Fruit fly (Drosophila melanogaster): ENCODE measurements around the gene CG13305.

Gene CG13305

DNA sequence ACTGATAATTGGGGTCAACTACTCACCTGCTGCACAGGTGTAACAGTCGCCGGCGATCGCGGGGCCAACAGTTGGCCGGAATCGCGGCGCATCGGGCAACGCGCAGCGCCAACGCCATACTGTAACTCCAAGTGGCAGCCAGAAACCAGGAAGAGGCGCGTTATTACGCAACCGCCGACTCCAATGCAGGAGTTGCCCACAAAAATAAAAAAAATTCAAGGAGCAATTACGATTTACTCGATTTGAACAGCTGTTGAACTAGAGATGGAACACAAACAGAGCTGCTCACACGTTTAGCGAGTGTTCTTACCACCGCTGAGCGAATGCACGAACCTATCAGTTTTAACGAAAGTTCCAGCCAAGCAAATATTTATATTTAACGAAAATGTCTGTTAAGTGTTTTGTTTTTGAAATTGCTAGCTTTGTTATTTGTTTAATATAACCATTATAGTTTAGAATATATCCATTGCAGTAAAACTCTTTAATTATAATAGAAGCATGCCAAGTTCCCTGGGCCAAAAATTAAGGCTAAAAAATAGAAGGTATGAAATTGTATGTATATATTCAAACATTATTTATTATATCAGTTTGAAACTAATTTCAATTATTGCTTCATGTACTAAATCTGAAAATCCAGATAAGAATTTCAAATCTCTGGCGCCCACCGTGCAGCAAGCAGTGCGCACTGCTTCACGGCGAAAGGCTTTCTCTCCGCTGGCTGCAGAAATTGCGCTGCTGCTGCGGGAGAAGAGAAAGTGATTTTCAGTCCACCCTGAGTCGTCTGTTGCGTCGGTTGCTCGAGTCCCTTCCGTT lies 42.5 kb downstream of the CG13305 start, which contains the start of the genes CG5989 and CG6282 (continued):
- TF ChIP-seq Hand (GFP tag; optimal IDR thresholded peaks at IDR 0.05) (no peak), sob (GFP tag; IDR thresholded peaks at IDR 0.05) (peak; percentile 23; the same call in 1 of the 2 replicates), HLHmδ (GFP tag; optimal IDR thresholded peaks at IDR 0.05) (no peak), chinmo (GFP tag; IDR thresholded peaks at IDR 0.05; ENCODE audit: partially characterized antibody) (0 out of 4 replicates have a peak, but pooled peaks have one; percentile 37), CG31224 (GFP tag; IDR thresholded peaks at IDR 0.05) (no peak), CG34376 (GFP tag; optimal IDR thresholded peaks at IDR 0.05) (no peak), HmgZ (tag; optimal IDR thresholded peaks at IDR 0.05) (no peak), Lhr (GFP tag; optimal IDR thresholded peaks at IDR 0.05) (peak; percentile 73), BtbVII (GFP tag; optimal IDR thresholded peaks at IDR 0.05) (peak; percentile 17), zen (tag; optimal IDR thresholded peaks at IDR 0.05) (peak; percentile 26), Opbp (GFP tag; IDR thresholded peaks at IDR 0.05; ENCODE audit: partially characterized antibody) (peak; percentile 66), pb (GFP tag; optimal IDR thresholded peaks at IDR 0.05) (no peak), knrl (GFP tag; IDR thresholded peaks at IDR 0.05; ENCODE audit: partially characterized antibody) (peak; percentile 55), CG13424 (tag; optimal IDR thresholded peaks at IDR 0.05) (peak; percentile 39), CrebB (tag; optimal IDR thresholded peaks at IDR 0.05) (no peak), pros (GFP tag; optimal IDR thresholded peaks at IDR 0.05) (no peak), caup (GFP tag; optimal IDR thresholded peaks at IDR 0.05; ENCODE audit: severe bottlenecking) (no peak), ems (GFP tag; optimal IDR thresholded peaks at IDR 0.05) (peak; percentile 65), CG11696 (GFP tag; IDR thresholded peaks at IDR 0.05) (no peak), CG10147 (GFP tag; optimal IDR thresholded peaks at IDR 0.05) (peak; percentile 9), hkb (optimal IDR thresholded peaks at IDR 0.05) (no peak), hkb (GFP tag; IDR thresholded peaks at IDR 0.05) (peak; percentile 57), CG2120 (GFP tag; optimal IDR thresholded peaks at IDR 0.05) (peak; percentile 70), ATbp (GFP tag; optimal IDR thresholded peaks at IDR 0.05) (peak; percentile 56), lola (GFP tag; optimal IDR thresholded peaks at IDR 0.05) (peak in 1 of 3 experiments; percentile 25), CG34224 (GFP tag; IDR thresholded peaks at IDR 0.05; ENCODE audit: partially characterized antibody) (peak; percentile 52; the same call in 2 of the 3 replicates), nmo (GFP tag; optimal IDR thresholded peaks at IDR 0.05) (peak; percentile 61), CG15601 (tag; optimal IDR thresholded peaks at IDR 0.05) (peak; percentile 36), CG16813 (GFP tag; IDR thresholded peaks at IDR 0.05; ENCODE audit: partially characterized antibody) (peak; percentile 57), Aef1 (GFP tag; IDR thresholded peaks at IDR 0.05) (no peak), CG30431 (GFP tag; optimal IDR thresholded peaks at IDR 0.05) (peak; percentile 36), yki (optimal IDR thresholded peaks at IDR 0.05) (no peak), CoRest (tag; optimal IDR thresholded peaks at IDR 0.05) (peak; percentile 59), CG18262 (tag; optimal IDR thresholded peaks at IDR 0.05) (peak; percentile 13), gcm2 (GFP tag; optimal IDR thresholded peaks at IDR 0.05) (no peak), eyg (GFP tag; optimal IDR thresholded peaks at IDR 0.05) (no peak), H2.0 (GFP tag; IDR thresholded peaks at IDR 0.05) (peak; percentile 57; the same call in 1 of the 2 replicates), chn (GFP tag; optimal IDR thresholded peaks at IDR 0.05) (no peak), Nf-YA (GFP tag; IDR thresholded peaks at IDR 0.05) (no peak), CG18764 (GFP tag; optimal IDR thresholded peaks at IDR 0.05) (no peak), exex (tag; optimal IDR thresholded peaks at IDR 0.05) (peak; percentile 81), CG4617 (GFP tag; optimal IDR thresholded peaks at IDR 0.05; ENCODE audit: borderline replicate concordance) (peak; percentile 24), E2f2 (GFP tag; IDR thresholded peaks at IDR 0.05) (peak; percentile 70), CG2678 (tag; optimal IDR thresholded peaks at IDR 0.05) (no peak), E2f1 (GFP tag; IDR thresholded peaks at IDR 0.05) (no peak), mirr (GFP tag; optimal IDR thresholded peaks at IDR 0.05) (peak; percentile 17), prd (optimal IDR thresholded peaks at IDR 0.05) (no peak), prd (GFP tag; IDR thresholded peaks at IDR 0.05) (0 out of 3 replicates have a peak, but pooled peaks have one; percentile 35)
